ENCODE assay signal across 6 worm cellular contexts in the genomic region with DNA sequence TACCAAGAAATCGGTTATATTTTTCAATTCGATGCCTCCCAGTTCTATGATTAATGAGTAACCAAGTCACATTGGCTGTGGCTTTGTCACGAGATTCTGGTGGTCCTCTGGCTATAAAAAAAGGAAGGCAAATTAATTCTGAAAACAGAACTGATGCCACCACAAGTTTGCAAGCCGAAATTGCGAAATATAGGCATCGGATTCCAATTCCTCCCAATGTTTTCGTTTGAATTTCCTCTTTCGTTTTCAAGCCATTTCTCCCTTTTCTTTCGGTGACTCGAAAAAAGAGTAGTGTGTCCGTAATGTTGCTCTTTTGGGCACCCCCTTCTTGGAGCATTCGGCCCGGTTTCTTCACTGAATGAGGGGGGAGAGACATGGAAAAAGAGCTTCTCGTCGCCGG.
TF ChIP-seq lines count a peak whose summit lies in the region.

A gene (minus strand): TSS at position 376 of the 400 bp plus-strand sequence.

TF ChIP-seq in whole organism, L1 larva, 84 proteins besides CTCF, POLR2A, EP300 and RAD21:
- TF ChIP-seq lin-14 (GFP tag; optimal IDR thresholded peaks at IDR 0.05; lab: Kevin White, UChicago) (peak; percentile 61), nhr-237 (tag; optimal IDR thresholded peaks at IDR 0.05; lab: Kevin White, UChicago) (no peak), pqm-1 (tag; optimal IDR thresholded peaks at IDR 0.05; lab: Kevin White, UChicago) (no peak), ceh-82 (tag; optimal IDR thresholded peaks at IDR 0.05; lab: Kevin White, UChicago) (peak in 1 of 3 experiments; percentile 31), lir-3 (tag; optimal IDR thresholded peaks at IDR 0.05; lab: Kevin White, UChicago; ENCODE audit: poor library complexity) (no peak), elt-2 (tag; optimal IDR thresholded peaks at IDR 0.05; lab: Kevin White, UChicago) (no peak), nhr-85 (tag; lab: Kevin White, UChicago) (no peak)

TF ChIP-seq in whole organism, L2 larva, 48 proteins besides CTCF, POLR2A, EP300 and RAD21:
- TF ChIP-seq C34F6.9 (tag; optimal IDR thresholded peaks at IDR 0.05; lab: Kevin White, UChicago) (peak; percentile 16), nhr-21 (tag; optimal IDR thresholded peaks at IDR 0.05; lab: Kevin White, UChicago) (no peak), zag-1 (tag; optimal IDR thresholded peaks at IDR 0.05; lab: Kevin White, UChicago) (peak; percentile 9), unc-55 (GFP tag; optimal IDR thresholded peaks at IDR 0.05; lab: Kevin White, UChicago) (peak; percentile 38), sma-3 (GFP tag; optimal IDR thresholded peaks at IDR 0.05; lab: Kevin White, UChicago) (no peak)

TF ChIP-seq in whole organism, L3 larva, 47 proteins besides CTCF, POLR2A, EP300 and RAD21:
- TF ChIP-seq R02D3.7 (tag; optimal IDR thresholded peaks at IDR 0.05; lab: Kevin White, UChicago) (no peak), hmg-11 (tag; optimal IDR thresholded peaks at IDR 0.05; lab: Kevin White, UChicago) (peak; percentile 41), ceh-9 (tag; optimal IDR thresholded peaks at IDR 0.05; lab: Kevin White, UChicago) (no peak), lin-39 (tag; optimal IDR thresholded peaks at IDR 0.05; lab: Kevin White, UChicago) (peak; percentile 55), egl-27 (tag; optimal IDR thresholded peaks at IDR 0.05; lab: Kevin White, UChicago) (no peak), nhr-67 (tag; optimal IDR thresholded peaks at IDR 0.05; lab: Kevin White, UChicago) (no peak), elt-2 (tag; optimal IDR thresholded peaks at IDR 0.05; lab: Kevin White, UChicago) (no peak), tbx-2 (tag; optimal IDR thresholded peaks at IDR 0.05; lab: Kevin White, UChicago) (no peak)

TF ChIP-seq in whole organism, L4 larva, 104 proteins besides CTCF, POLR2A, EP300 and RAD21:
- no peak for TF ChIP-seq ceh-44 (GFP tag; IDR thresholded peaks at IDR 0.05; lab: Robert Waterston, UW)
- no peak for TF ChIP-seq unc-130 (GFP tag; optimal IDR thresholded peaks at IDR 0.05; lab: Kevin White, UChicago)
- TF ChIP-seq hmg-1.1 (GFP tag; IDR thresholded peaks at IDR 0.05; lab: Robert Waterston, UW), result peak; percentile 26; the same call in 1 of the 2 replicates
- TF ChIP-seq F26F4.8 (GFP tag; conservative IDR thresholded peaks at IDR 0.05; lab: Robert Waterston, UW), result no peak
- TF ChIP-seq mep-1 (tag; optimal IDR thresholded peaks at IDR 0.05; lab: Kevin White, UChicago), result peak; percentile 37

TF ChIP-seq in whole organism, late embryonic, 69 proteins besides CTCF, POLR2A, EP300 and RAD21:
- TF ChIP-seq unc-55 (GFP tag; optimal IDR thresholded peaks at IDR 0.05; lab: Kevin White, UChicago) (no peak), unc-42 (tag; optimal IDR thresholded peaks at IDR 0.05; lab: Kevin White, UChicago) (peak; percentile 24)

TF ChIP-seq in whole organism, young adult, 124 proteins besides CTCF, POLR2A, EP300 and RAD21:
- no peak for TF ChIP-seq lin-54 (GFP tag; optimal IDR thresholded peaks at IDR 0.05; lab: Kevin White, UChicago)
- peak; percentile 65; the same call in 1 of the 2 replicates for TF ChIP-seq cebp-1 (GFP tag; IDR thresholded peaks at IDR 0.05; lab: Robert Waterston, UW)
- TF ChIP-seq cebp-1 (tag; optimal IDR thresholded peaks at IDR 0.05; lab: Kevin White, UChicago), result peak; percentile 84
